Worm (Caenorhabditis elegans) whole organism, early embryonic: ENCODE measurements around the gene slc-36.3.

Experiments
- hmbx-1 ChIP-seq: sonication (generic microtip); optimal IDR thresholded peaks from 2 replicates; lab custom pipeline; 2016; ENCODE audit warnings: mild to moderate bottlenecking, missing genetic modification characterization, missing compliant biosample characterization
- scrt-1 ChIP-seq: fragments of 200-800 bp; sonication (Bioruptor generic); IDR thresholded peaks from 2 replicates; pipeline ENCODE4 v1.3.6; 2022; ENCODE audit warnings: missing genetic modification characterization, missing compliant biosample characterization
- tbx-37 ChIP-seq: fragments of 200-800 bp; sonication (Bioruptor generic); conservative IDR thresholded peaks from 2 replicates; pipeline ENCODE4 v1.3.6; 2022; ENCODE audit warnings: missing genetic modification reagents, missing genetic modification characterization, missing compliant biosample characterization

ce11 chrV:20499642-20500041 is 44.4 kb downstream of the slc-36.3 start:
- TF ChIP-seq tbx-37 (GFP tag; lab: Robert Waterston, UW): no peak
- TF ChIP-seq hmbx-1: no peak
- no peak for TF ChIP-seq scrt-1
